Comparison of ENCODE assay signal across 2 fruit fly cellular contexts in the genomic region with DNA sequence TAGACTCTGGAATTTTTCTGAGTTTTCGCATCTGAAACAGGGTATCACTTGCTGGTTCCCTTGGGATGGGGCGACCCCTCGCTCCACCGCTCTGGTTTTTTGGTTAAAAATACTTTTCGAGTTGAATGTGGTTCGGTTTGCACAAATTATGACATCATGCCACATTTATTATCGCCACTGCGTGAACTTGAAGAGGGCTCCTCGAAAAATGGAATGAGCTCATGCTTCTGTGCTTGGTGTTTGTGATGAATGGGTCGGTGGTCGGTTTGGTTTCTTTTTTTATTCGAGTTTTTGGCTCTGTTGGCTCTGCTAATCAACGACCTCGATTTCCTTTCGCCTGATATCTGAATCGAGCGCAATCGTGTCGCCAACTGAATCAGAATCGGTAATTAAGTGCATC.
TF ChIP-seq lines count a peak whose summit lies in the region.

No protein-coding gene starts in this region.

- no peak for TF ChIP-seq CTCF in whole organism, embryonic (GFP tag; optimal IDR thresholded peaks at IDR 0.05; lab: Kevin White, UChicago)

TF ChIP-seq in whole organism, embryonic, 481 proteins besides CTCF, POLR2A, EP300 and RAD21 (continues in another document):
- TF ChIP-seq Sox100B (GFP tag; optimal IDR thresholded peaks at IDR 0.05; lab: Kevin White, UChicago) = no peak
- no peak for TF ChIP-seq Hand (GFP tag; optimal IDR thresholded peaks at IDR 0.05; lab: Kevin White, UChicago)
- TF ChIP-seq zf30C (GFP tag; optimal IDR thresholded peaks at IDR 0.05; lab: Kevin White, UChicago) = no peak
- no peak for TF ChIP-seq Kr (GFP tag; optimal IDR thresholded peaks at IDR 0.05; lab: Kevin White, UChicago)
- TF ChIP-seq NFAT (GFP tag; IDR thresholded peaks at IDR 0.05; lab: Robert Waterston, UW) = 0 out of 2 replicates have a peak, but pooled peaks have one; percentile 31
- no peak for TF ChIP-seq zfh2 (GFP tag; optimal IDR thresholded peaks at IDR 0.05; lab: Kevin White, UChicago)
- peak; percentile 19 for TF ChIP-seq lab (GFP tag; optimal IDR thresholded peaks at IDR 0.05; lab: Kevin White, UChicago)
- no peak for TF ChIP-seq CG15073 (GFP tag; optimal IDR thresholded peaks at IDR 0.05; lab: Kevin White, UChicago)
- no peak for TF ChIP-seq CG17568 (GFP tag; optimal IDR thresholded peaks at IDR 0.05; lab: Kevin White, UChicago)
- no peak for TF ChIP-seq Stat92E (GFP tag; optimal IDR thresholded peaks at IDR 0.05; lab: Kevin White, UChicago)
- no peak for TF ChIP-seq Max (GFP tag; optimal IDR thresholded peaks at IDR 0.05; lab: Kevin White, UChicago)
- TF ChIP-seq slbo (GFP tag; IDR thresholded peaks at IDR 0.05; lab: Robert Waterston, UW) = no peak
- TF ChIP-seq tgo (GFP tag; IDR thresholded peaks at IDR 0.05; lab: Robert Waterston, UW) = no peak
- TF ChIP-seq cwo (GFP tag; optimal IDR thresholded peaks at IDR 0.05; lab: Kevin White, UChicago) = no peak
- TF ChIP-seq CG10979 (tag; optimal IDR thresholded peaks at IDR 0.05; lab: Kevin White, UChicago) = no peak
- no peak for TF ChIP-seq CG15601 (tag; optimal IDR thresholded peaks at IDR 0.05; lab: Kevin White, UChicago)
- no peak for TF ChIP-seq Blimp-1 (GFP tag; optimal IDR thresholded peaks at IDR 0.05; lab: Kevin White, UChicago)
- TF ChIP-seq H2.0 (GFP tag; IDR thresholded peaks at IDR 0.05; lab: Robert Waterston, UW) = no peak
- TF ChIP-seq CG9215 (GFP tag; IDR thresholded peaks at IDR 0.05; lab: Robert Waterston, UW) = no peak
- TF ChIP-seq CG17912 (GFP tag; optimal IDR thresholded peaks at IDR 0.05; lab: Kevin White, UChicago) = no peak
- no peak for TF ChIP-seq Doc2 (GFP tag; IDR thresholded peaks at IDR 0.05; lab: Robert Waterston, UW)
- TF ChIP-seq CG17385 (GFP tag; optimal IDR thresholded peaks at IDR 0.05; lab: Kevin White, UChicago) = no peak
- TF ChIP-seq CG5180 (GFP tag; optimal IDR thresholded peaks at IDR 0.05; lab: Kevin White, UChicago) = no peak
- TF ChIP-seq unc-4 (GFP tag; IDR thresholded peaks at IDR 0.05; lab: Robert Waterston, UW; ENCODE audit: partially characterized antibody) = no peak
- no peak for TF ChIP-seq Xbp1 (GFP tag; optimal IDR thresholded peaks at IDR 0.05; lab: Kevin White, UChicago)
- no peak for TF ChIP-seq emc (GFP tag; optimal IDR thresholded peaks at IDR 0.05; lab: Kevin White, UChicago)
- peak; percentile 19 for TF ChIP-seq Atf3 (GFP tag; optimal IDR thresholded peaks at IDR 0.05; lab: Kevin White, UChicago)
- TF ChIP-seq exex (tag; optimal IDR thresholded peaks at IDR 0.05; lab: Kevin White, UChicago) = peak; percentile 26
- no peak for TF ChIP-seq da (GFP tag; optimal IDR thresholded peaks at IDR 0.05; lab: Kevin White, UChicago)
- TF ChIP-seq CG4617 (GFP tag; optimal IDR thresholded peaks at IDR 0.05; lab: Kevin White, UChicago; ENCODE audit: borderline replicate concordance) = no peak
- no peak for TF ChIP-seq dimm (GFP tag; IDR thresholded peaks at IDR 0.05; lab: Robert Waterston, UW)
- no peak for TF ChIP-seq zen (tag; optimal IDR thresholded peaks at IDR 0.05; lab: Kevin White, UChicago)
- TF ChIP-seq CG11696 (GFP tag; IDR thresholded peaks at IDR 0.05; lab: Robert Waterston, UW) = no peak
- TF ChIP-seq CG12071 (GFP tag; optimal IDR thresholded peaks at IDR 0.05; lab: Kevin White, UChicago) = no peak
- no peak for TF ChIP-seq B-H1 (GFP tag; IDR thresholded peaks at IDR 0.05; lab: Robert Waterston, UW)
- no peak for TF ChIP-seq Mes4 (GFP tag; optimal IDR thresholded peaks at IDR 0.05; lab: Kevin White, UChicago)
- TF ChIP-seq Ravus (GFP tag; IDR thresholded peaks at IDR 0.05; lab: Robert Waterston, UW) = no peak
- TF ChIP-seq CG16813 (GFP tag; IDR thresholded peaks at IDR 0.05; lab: Robert Waterston, UW; ENCODE audit: partially characterized antibody) = no peak
- no peak for TF ChIP-seq Rfx (GFP tag; IDR thresholded peaks at IDR 0.05; lab: Robert Waterston, UW)
- no peak for TF ChIP-seq CG11695 (GFP tag; IDR thresholded peaks at IDR 0.05; lab: Robert Waterston, UW)
- no peak for TF ChIP-seq bcd (GFP tag; optimal IDR thresholded peaks at IDR 0.05; lab: Kevin White, UChicago)
- no peak for TF ChIP-seq CG6765 (GFP tag; optimal IDR thresholded peaks at IDR 0.05; lab: Kevin White, UChicago)
- 0 out of 4 replicates have a peak, but pooled peaks have one; percentile 73 for TF ChIP-seq chinmo (GFP tag; IDR thresholded peaks at IDR 0.05; lab: Robert Waterston, UW; ENCODE audit: partially characterized antibody)
- no peak for TF ChIP-seq fd3F (GFP tag; optimal IDR thresholded peaks at IDR 0.05; lab: Kevin White, UChicago)
- TF ChIP-seq Atf-2 (GFP tag; optimal IDR thresholded peaks at IDR 0.05; lab: Kevin White, UChicago) = no peak

TF ChIP-seq in whole organism, prepupa, 60 proteins besides CTCF, POLR2A, EP300 and RAD21:
- TF ChIP-seq CG8319 (GFP tag; optimal IDR thresholded peaks at IDR 0.05; lab: Kevin White, UChicago) (no peak), vri (GFP tag; optimal IDR thresholded peaks at IDR 0.05; lab: Kevin White, UChicago) (peak; percentile 78), CG6163 (GFP tag; IDR thresholded peaks at IDR 0.05; lab: Robert Waterston, UW) (no peak), CG10669 (GFP tag; optimal IDR thresholded peaks at IDR 0.05; lab: Kevin White, UChicago) (no peak)
